Fruit fly (Drosophila melanogaster): ENCODE data around the gene Dnah3.

- TF ChIP-seq onecut (GFP tag; IDR thresholded peaks at IDR 0.05) (no peak), fd3F (GFP tag; optimal IDR thresholded peaks at IDR 0.05) (no peak), gem (tag; optimal IDR thresholded peaks at IDR 0.05) (no peak), HHEX (GFP tag; optimal IDR thresholded peaks at IDR 0.05) (no peak), ttk (GFP tag; IDR thresholded peaks at IDR 0.05) (no peak), CG32772 (GFP tag; IDR thresholded peaks at IDR 0.05) (no peak)
Observed at dm6 chr3L:4924612-4925011, 63.5 kb downstream of the Dnah3 start.

Measured in whole organism, embryonic.